Fruit fly (Drosophila melanogaster) whole organism, embryonic: ENCODE measurements around the gene pyd.

Experiments
- CG2875 ChIP-seq: fragments of 200-800 bp; sonication (Bioruptor generic); optimal IDR thresholded peaks from 2 replicates; lab custom pipeline; 2017; ENCODE audit warnings: missing biosample characterization, mild to moderate bottlenecking, missing genetic modification characterization, missing genetic modification reagents
- CG34422 ChIP-seq: fragments of 200-800 bp; sonication (Bioruptor generic); IDR thresholded peaks from 3 replicates; pipeline ENCODE4 v1.3.6; 2022; ENCODE audit warnings: missing biosample characterization, missing genetic modification characterization
- D ChIP-seq, 2 experiments: fragments of 200-800 bp in 1 of 2; fragments of >200 bp in 1 of 2; sonication (Bioruptor generic) in 1 of 2; optimal IDR thresholded peaks; 2 replicates in 1 of 2; 3 replicates in 1 of 2; lab custom pipeline; 2017; ENCODE audit warnings: mild to moderate bottlenecking in 1 of 2, missing biosample characterization in 1 of 2, missing genetic modification characterization in 1 of 2, missing genetic modification reagents in 1 of 2
- Sin3A ChIP-seq: fragments of >200 bp; optimal IDR thresholded peaks from 2 replicates; lab custom pipeline; 2018

DNA sequence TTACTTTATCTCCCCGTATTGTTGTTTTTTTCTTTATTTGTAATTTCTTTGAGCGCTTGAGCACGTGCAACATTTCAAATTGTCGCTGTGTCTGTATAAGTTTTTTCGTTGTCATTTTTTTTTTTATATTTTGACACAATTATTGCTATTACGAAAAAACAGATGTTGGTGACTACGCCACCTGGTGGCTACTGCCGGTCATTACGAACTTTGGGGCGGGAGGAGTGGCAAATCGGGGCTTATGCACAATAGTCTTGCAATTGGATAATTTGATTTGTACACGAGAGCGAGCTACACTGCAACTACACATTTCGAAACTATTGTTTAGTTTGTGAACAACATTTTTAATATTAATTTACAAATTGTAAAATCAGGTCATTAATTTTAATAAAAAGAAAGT is 72.4 kb downstream of the pyd start:
- TF ChIP-seq CG34422 (GFP tag; lab: Robert Waterston, UW) (no peak), CG2875 (no peak), Sin3A (lab: Kevin White, UChicago) (no peak), D (optimal IDR thresholded peaks at IDR 0.05; lab: Kevin White, UChicago) (no peak), D (GFP tag; optimal IDR thresholded peaks at IDR 0.05; lab: Kevin White, UChicago) (no peak)
